Worm (Caenorhabditis elegans): Measurements from ENCODE around the gene mvb-12.
A peak's percentile ranks its signal among the peaks of the same experiment; 100 is the strongest.

Gene mvb-12

ce11 chrIV:7841218-7841617 is 10.9 kb downstream of the mvb-12 start:
- TF ChIP-seq athp-1 (tag; optimal IDR thresholded peaks at IDR 0.05) (no peak), ztf-28 (GFP tag; IDR thresholded peaks at IDR 0.05) (no peak), ets-4 (GFP tag; optimal IDR thresholded peaks at IDR 0.05) (peak; percentile 26), chd-7 (tag; optimal IDR thresholded peaks at IDR 0.05) (no peak), attf-3 (GFP tag; conservative IDR thresholded peaks at IDR 0.05) (no peak), sptf-2 (GFP tag; optimal IDR thresholded peaks at IDR 0.05) (no peak), attf-5 (GFP tag; optimal IDR thresholded peaks at IDR 0.05) (peak; percentile 17), nhr-80 (tag; optimal IDR thresholded peaks at IDR 0.05) (peak; percentile 94), repo-1 (tag; optimal IDR thresholded peaks at IDR 0.05) (no peak), let-607 (tag; optimal IDR thresholded peaks at IDR 0.05) (peak; percentile 49 to 65), B0336.3 (GFP tag; IDR thresholded peaks at IDR 0.05) (no peak), nhr-179 (tag; optimal IDR thresholded peaks at IDR 0.05) (no peak), nfyb-1 (GFP tag; IDR thresholded peaks at IDR 0.05) (no peak)

- TF ChIP-seq lin-40 (tag; optimal IDR thresholded peaks at IDR 0.05) (peak; percentile 1), tbp1 (GFP tag; optimal IDR thresholded peaks at IDR 0.05) (peak; percentile 15), nhr-80 (tag; optimal IDR thresholded peaks at IDR 0.05) (peak; percentile 81), C06A6.2 (GFP tag; conservative IDR thresholded peaks at IDR 0.05) (no peak), let-526 (GFP tag; IDR thresholded peaks at IDR 0.05) (no peak)
These were observed 14.1 kb downstream of the mvb-12 start for ce11 chrIV:7844333-7844973.

ce11 chrIV:7845585-7845984 is 15.3 kb downstream of the mvb-12 start:
- TF ChIP-seq nfyb-1 (GFP tag; IDR thresholded peaks at IDR 0.05) (0 out of 2 replicates have a peak, but pooled peaks have one; percentile 56), nhr-90 (tag; optimal IDR thresholded peaks at IDR 0.05) (peak; percentile 66), ccch-3 (GFP tag; optimal IDR thresholded peaks at IDR 0.05) (no peak), B0336.3 (GFP tag; IDR thresholded peaks at IDR 0.05) (peak; percentile 79), attf-5 (GFP tag; optimal IDR thresholded peaks at IDR 0.05) (peak; percentile 56), ceh-27 (GFP tag; optimal IDR thresholded peaks at IDR 0.05) (peak; percentile 82), tbx-9 (tag; optimal IDR thresholded peaks at IDR 0.05; ENCODE audit: borderline replicate concordance) (no peak), lin-54 (GFP tag; optimal IDR thresholded peaks at IDR 0.05) (peak; percentile 22), rcor-1 (GFP tag; IDR thresholded peaks at IDR 0.05) (no peak; the same call in 1 of the 2 replicates), egl-44 (GFP tag; IDR thresholded peaks at IDR 0.05) (0 out of 2 replicates have a peak, but pooled peaks have one; percentile 21), ztf-18 (tag; optimal IDR thresholded peaks at IDR 0.05) (peak; percentile 39), lin-35 (GFP tag; optimal IDR thresholded peaks at IDR 0.05) (peak in 1 of 3 experiments; percentile 58), snpc-4 (GFP tag; optimal IDR thresholded peaks at IDR 0.05) (no peak), snpc-4 (tag; optimal IDR thresholded peaks at IDR 0.05) (peak in 3 of 4 experiments; percentile 15 to 63 (median 54)), K12H6.12 (tag; optimal IDR thresholded peaks at IDR 0.05) (peak; percentile 79), ceh-100 (GFP tag; IDR thresholded peaks at IDR 0.05) (peak; percentile 57), let-526 (GFP tag; IDR thresholded peaks at IDR 0.05) (no peak), atf-7 (tag; optimal IDR thresholded peaks at IDR 0.05) (peak; percentile 33), lsy-27 (tag; optimal IDR thresholded peaks at IDR 0.05; ENCODE audit: borderline replicate concordance, insufficient read depth) (peak; percentile 51), F52B5.7 (tag; optimal IDR thresholded peaks at IDR 0.05) (peak; percentile 78), ZK185.1 (tag; optimal IDR thresholded peaks at IDR 0.05; ENCODE audit: poor library complexity, severe bottlenecking) (peak; percentile 27), repo-1 (tag; optimal IDR thresholded peaks at IDR 0.05) (peak; percentile 71), cebp-1 (GFP tag; IDR thresholded peaks at IDR 0.05) (no peak), cebp-1 (tag; optimal IDR thresholded peaks at IDR 0.05) (peak; percentile 77), bed-2 (GFP tag; IDR thresholded peaks at IDR 0.05) (no peak), ztf-26 (tag; optimal IDR thresholded peaks at IDR 0.05) (peak; percentile 69), unc-130 (GFP tag; optimal IDR thresholded peaks at IDR 0.05) (no peak), nhr-80 (tag; optimal IDR thresholded peaks at IDR 0.05) (peak; percentile 60), F49E8.2 (tag; optimal IDR thresholded peaks at IDR 0.05; ENCODE audit: insufficient read depth) (no peak), chd-7 (tag; optimal IDR thresholded peaks at IDR 0.05) (peak; percentile 67), die-1 (tag; optimal IDR thresholded peaks at IDR 0.05) (peak; percentile 53), lin-26 (GFP tag; IDR thresholded peaks at IDR 0.05) (peak; percentile 22; the same call in 1 of the 2 replicates), F10E7.11 (tag; optimal IDR thresholded peaks at IDR 0.05) (peak; percentile 6)

Measured in whole organism, young adult.